Fruit fly (Drosophila melanogaster): ENCODE data around the gene CG4849.

- peak; percentile 27 for TF ChIP-seq psq (GFP tag; optimal IDR thresholded peaks at IDR 0.05)
- no peak for TF ChIP-seq h (GFP tag; optimal IDR thresholded peaks at IDR 0.05)
These were observed 14.8 kb upstream of the CG4849 start, which contains the start of gene Gp93 for dm6 chr3R:27948421-27948906.
